Fruit fly (Drosophila melanogaster) whole organism, embryonic: ENCODE measurements around the gene CG7879.

Source experiments
- B-H2 ChIP-seq: fragments of 200-800 bp; sonication (Bioruptor generic); optimal IDR thresholded peaks from 2 replicates; lab custom pipeline; 2018; ENCODE audit warnings: missing biosample characterization, mild to moderate bottlenecking, missing genetic modification characterization
- BEAF-32 ChIP-seq: fragments of 200-800 bp; sonication (Bioruptor generic); optimal IDR thresholded peaks from 3 replicates; lab custom pipeline; 2017; ENCODE audit warnings: missing biosample characterization, missing genetic modification characterization, mild to moderate bottlenecking, moderate library complexity, missing genetic modification reagents
- BtbVII ChIP-seq: fragments of 200-800 bp; sonication (Bioruptor generic); optimal IDR thresholded peaks from 3 replicates; lab custom pipeline; 2017; ENCODE audit warnings: missing biosample characterization, mild to moderate bottlenecking, missing genetic modification characterization
- CG12236 ChIP-seq: fragments of 200-800 bp; sonication (Bioruptor generic); optimal IDR thresholded peaks from 2 replicates; lab custom pipeline; 2016; ENCODE audit warnings: missing biosample characterization, missing genetic modification characterization
- CG12391 ChIP-seq: fragments of 200-800 bp; sonication (Bioruptor generic); optimal IDR thresholded peaks from 3 replicates; lab custom pipeline; 2018; ENCODE audit warnings: missing biosample characterization, mild to moderate bottlenecking, missing genetic modification characterization, moderate library complexity
- CG13894 ChIP-seq: fragments of 200-800 bp; sonication (Bioruptor generic); optimal IDR thresholded peaks from 3 replicates; lab custom pipeline; 2018; ENCODE audit warnings: missing biosample characterization, mild to moderate bottlenecking, missing genetic modification characterization, moderate library complexity
- CG14710 ChIP-seq: fragments of 200-800 bp; sonication (Bioruptor generic); optimal IDR thresholded peaks from 3 replicates; lab custom pipeline; 2019; ENCODE audit warnings: missing biosample characterization, mild to moderate bottlenecking, missing genetic modification characterization, moderate library complexity
- CG18599 ChIP-seq: fragments of 200-800 bp; sonication (Bioruptor generic); optimal IDR thresholded peaks from 3 replicates; lab custom pipeline; 2017; ENCODE audit warnings: missing biosample characterization, missing genetic modification characterization, mild to moderate bottlenecking, moderate library complexity, missing genetic modification reagents
- CG2129 ChIP-seq: fragments of 200-800 bp; sonication (Bioruptor generic); IDR thresholded peaks from 2 replicates; pipeline ENCODE4 v1.3.6; 2022; ENCODE audit warnings: missing biosample characterization, missing genetic modification characterization; ENCODE audit not compliant: partially characterized antibody
- CG2875 ChIP-seq: fragments of 200-800 bp; sonication (Bioruptor generic); optimal IDR thresholded peaks from 2 replicates; lab custom pipeline; 2017; ENCODE audit warnings: missing biosample characterization, mild to moderate bottlenecking, missing genetic modification characterization, missing genetic modification reagents
- CG31388 ChIP-seq: fragments of 200-800 bp; sonication (Bioruptor generic); optimal IDR thresholded peaks from 2 replicates; lab custom pipeline; 2016; ENCODE audit warnings: missing biosample characterization, missing genetic modification characterization
- CG3847 ChIP-seq: fragments of 200-800 bp; sonication (Bioruptor generic); IDR thresholded peaks from 2 replicates; pipeline ENCODE4 v1.3.6; 2022; ENCODE audit warnings: missing biosample characterization, missing genetic modification characterization
- CG5245 ChIP-seq: fragments of 200-800 bp; sonication (Bioruptor generic); optimal IDR thresholded peaks from 3 replicates; lab custom pipeline; 2016; ENCODE audit warnings: missing biosample characterization, missing genetic modification characterization
- CG6254 ChIP-seq: fragments of 200-800 bp; sonication (Bioruptor generic); optimal IDR thresholded peaks from 3 replicates; lab custom pipeline; 2017; ENCODE audit warnings: mild to moderate bottlenecking, missing biosample characterization, missing genetic modification reagents, missing genetic modification characterization
- CG8388 ChIP-seq: fragments of 200-800 bp; sonication (Bioruptor generic); optimal IDR thresholded peaks from 2 replicates; lab custom pipeline; 2019; ENCODE audit warnings: missing biosample characterization, mild to moderate bottlenecking, missing genetic modification characterization, moderate library complexity
- CG9727 ChIP-seq: fragments of 200-800 bp; sonication (Bioruptor generic); optimal IDR thresholded peaks from 3 replicates; lab custom pipeline; 2017; ENCODE audit warnings: missing biosample characterization, mild to moderate bottlenecking, missing genetic modification characterization
- CG9817 ChIP-seq: fragments of 200-800 bp; sonication (Bioruptor generic); optimal IDR thresholded peaks from 2 replicates; lab custom pipeline; 2018; ENCODE audit warnings: missing biosample characterization, mild to moderate bottlenecking, missing genetic modification characterization, moderate library complexity
- Dp ChIP-seq: fragments of 200-800 bp; sonication (Bioruptor generic); optimal IDR thresholded peaks from 2 replicates; lab custom pipeline; 2018; ENCODE audit warnings: missing biosample characterization, mild to moderate bottlenecking, missing genetic modification characterization, moderate library complexity
- Dref ChIP-seq: fragments of 200-800 bp; sonication (Bioruptor generic); IDR thresholded peaks from 2 replicates; pipeline ENCODE4 v1.3.6; 2022; ENCODE audit warnings: missing biosample characterization, missing genetic modification characterization
- Fer1 ChIP-seq: fragments of 200-800 bp; sonication (Bioruptor generic); optimal IDR thresholded peaks from 2 replicates; lab custom pipeline; 2017; ENCODE audit warnings: missing biosample characterization, mild to moderate bottlenecking, missing genetic modification characterization
- HLH4C ChIP-seq: fragments of 200-800 bp; sonication (Bioruptor generic); IDR thresholded peaks from 3 replicates; pipeline ENCODE4 v1.3.6; 2022; ENCODE audit warnings: missing biosample characterization, missing genetic modification characterization; ENCODE audit not compliant: partially characterized antibody
- HmgD ChIP-seq: fragments of 200-800 bp; sonication (Bioruptor generic); optimal IDR thresholded peaks from 3 replicates; lab custom pipeline; 2016; ENCODE audit warnings: missing biosample characterization, missing genetic modification characterization
- Hr78 ChIP-seq, 2 experiments: fragments of 200-800 bp in 1 of 2; fragments of >200 bp in 1 of 2; sonication (Bioruptor generic) in 1 of 2; optimal IDR thresholded peaks; 2 replicates each; lab custom pipeline; 2017 to 2019; ENCODE audit warnings: missing biosample characterization in 2 of 2, missing genetic modification characterization in 2 of 2, mild to moderate bottlenecking in 1 of 2, moderate library complexity in 1 of 2
- Jarid2 ChIP-seq: fragments of 200-800 bp; sonication (Bioruptor generic); optimal IDR thresholded peaks from 3 replicates; lab custom pipeline; 2017; ENCODE audit warnings: mild to moderate bottlenecking, missing biosample characterization, missing genetic modification reagents, missing genetic modification characterization
- Myb ChIP-seq: fragments of 200-800 bp; sonication (Bioruptor generic); optimal IDR thresholded peaks from 2 replicates; lab custom pipeline; 2016; ENCODE audit warnings: missing biosample characterization, missing genetic modification characterization
- Oli ChIP-seq: fragments of 200-800 bp; sonication (Bioruptor generic); optimal IDR thresholded peaks from 2 replicates; lab custom pipeline; 2018; ENCODE audit warnings: missing biosample characterization, mild to moderate bottlenecking, missing genetic modification characterization, moderate library complexity
- Poxn ChIP-seq: fragments of 200-800 bp; sonication (Bioruptor generic); IDR thresholded peaks from 2 replicates; pipeline ENCODE4 v1.3.6; 2022; ENCODE audit warnings: missing biosample characterization, missing genetic modification characterization
- Sry-δ ChIP-seq: fragments of 200-800 bp; sonication (Bioruptor generic); optimal IDR thresholded peaks from 2 replicates; lab custom pipeline; 2016; ENCODE audit warnings: missing biosample characterization, missing genetic modification characterization
- abd-A ChIP-seq: fragments of 200-800 bp; sonication (Bioruptor generic); optimal IDR thresholded peaks from 3 replicates; lab custom pipeline; 2019; ENCODE audit warnings: missing biosample characterization, mild to moderate bottlenecking, missing genetic modification characterization, moderate library complexity
- al ChIP-seq: fragments of 200-800 bp; sonication (Bioruptor generic); IDR thresholded peaks from 2 replicates; pipeline ENCODE4 v1.3.6; 2022; ENCODE audit warnings: missing biosample characterization, missing genetic modification characterization
- bcd ChIP-seq: fragments of 200-800 bp; sonication (Bioruptor generic); optimal IDR thresholded peaks from 2 replicates; lab custom pipeline; 2017; ENCODE audit warnings: missing biosample characterization, mild to moderate bottlenecking, missing genetic modification characterization
- bowl ChIP-seq: fragments of 200-800 bp; sonication (Bioruptor generic); IDR thresholded peaks from 2 replicates; pipeline ENCODE4 v1.3.6; 2022; ENCODE audit warnings: missing biosample characterization, missing genetic modification characterization
- cad ChIP-seq: fragments of >200 bp; optimal IDR thresholded peaks from 2 replicates; lab custom pipeline; 2017; ENCODE audit warnings: missing biosample characterization, missing genetic modification characterization
- cg ChIP-seq: fragments of 200-800 bp; sonication (Bioruptor generic); optimal IDR thresholded peaks from 3 replicates; lab custom pipeline; 2019; ENCODE audit warnings: missing biosample characterization, mild to moderate bottlenecking, missing genetic modification characterization, moderate library complexity
- dimm ChIP-seq: fragments of 200-800 bp; sonication (Bioruptor generic); IDR thresholded peaks from 2 replicates; pipeline ENCODE4 v1.3.6; 2022; ENCODE audit warnings: missing biosample characterization, missing genetic modification characterization
- fd64A ChIP-seq: fragments of 200-800 bp; sonication (Bioruptor generic); optimal IDR thresholded peaks from 3 replicates; lab custom pipeline; 2018; ENCODE audit warnings: missing biosample characterization, mild to moderate bottlenecking, missing genetic modification characterization
- gcm ChIP-seq: fragments of 200-800 bp; sonication (Bioruptor generic); optimal IDR thresholded peaks from 2 replicates; lab custom pipeline; 2019; ENCODE audit warnings: missing biosample characterization, mild to moderate bottlenecking, missing genetic modification characterization, moderate library complexity
- gro ChIP-seq: fragments of 200-800 bp; sonication (Bioruptor generic); optimal IDR thresholded peaks from 2 replicates; lab custom pipeline; 2016; ENCODE audit warnings: missing biosample characterization, missing genetic modification characterization
- ham ChIP-seq: fragments of 200-800 bp; sonication (Bioruptor generic); IDR thresholded peaks from 2 replicates; pipeline ENCODE4 v1.3.6; 2022; ENCODE audit warnings: missing biosample characterization, missing genetic modification characterization
- klu ChIP-seq: fragments of 200-800 bp; sonication (Bioruptor generic); IDR thresholded peaks from 2 replicates; pipeline ENCODE4 v1.3.6; 2022; ENCODE audit warnings: missing biosample characterization, missing genetic modification characterization
- kni ChIP-seq: fragments of 200-800 bp; sonication (Bioruptor generic); optimal IDR thresholded peaks from 3 replicates; lab custom pipeline; 2017; ENCODE audit warnings: mild to moderate bottlenecking, missing biosample characterization, missing genetic modification reagents, missing genetic modification characterization
- nau ChIP-seq: fragments of 200-800 bp; sonication (Bioruptor generic); optimal IDR thresholded peaks from 3 replicates; lab custom pipeline; 2017; ENCODE audit warnings: missing biosample characterization, mild to moderate bottlenecking, missing genetic modification characterization, missing genetic modification reagents
- nerfin-1 ChIP-seq: fragments of 200-800 bp; sonication (Bioruptor generic); optimal IDR thresholded peaks from 3 replicates; lab custom pipeline; 2019; ENCODE audit warnings: missing biosample characterization, mild to moderate bottlenecking, missing genetic modification characterization, moderate library complexity
- pfk ChIP-seq: fragments of 200-800 bp; sonication (Bioruptor generic); optimal IDR thresholded peaks from 2 replicates; lab custom pipeline; 2018; ENCODE audit warnings: missing biosample characterization, mild to moderate bottlenecking, missing genetic modification characterization, moderate library complexity
- sc ChIP-seq, 3 experiments: fragments of >200 bp in 2 of 3; fragments of 200-800 bp in 1 of 3; sonication (Bioruptor generic) in 1 of 3; optimal IDR thresholded peaks; 2 replicates in 2 of 3; 3 replicates in 1 of 3; lab custom pipeline; 2017; ENCODE audit warnings: mild to moderate bottlenecking in 1 of 3, missing biosample characterization in 1 of 3, missing genetic modification characterization in 1 of 3, missing genetic modification reagents in 1 of 3
- seq ChIP-seq: fragments of 200-800 bp; sonication (Bioruptor generic); IDR thresholded peaks from 2 replicates; pipeline ENCODE4 v1.3.6; 2022; ENCODE audit warnings: missing biosample characterization, missing genetic modification characterization
- so ChIP-seq: fragments of 200-800 bp; sonication (Bioruptor generic); IDR thresholded peaks from 3 replicates; pipeline ENCODE4 v1.3.6; 2022; ENCODE audit warnings: missing biosample characterization, missing genetic modification characterization
- vnd ChIP-seq: fragments of 200-800 bp; sonication (Bioruptor generic); IDR thresholded peaks from 3 replicates; pipeline ENCODE4 v1.3.6; 2022; ENCODE audit warnings: missing biosample characterization, missing genetic modification characterization; ENCODE audit not compliant: partially characterized antibody

The CG7879 gene

dm6 chr3L:1579169-1579853 is 10.9 kb upstream of the CG7879 start:
- TF ChIP-seq seq (GFP tag; lab: Robert Waterston, UW) (peak; percentile 7; the same call in 1 of the 2 replicates), bcd (GFP tag; lab: Kevin White, UChicago) (peak; percentile 61), B-H2 (GFP tag; lab: Kevin White, UChicago) (no peak), Fer1 (GFP tag; lab: Kevin White, UChicago) (peak; percentile 78), CG8388 (GFP tag; lab: Kevin White, UChicago) (peak; percentile 76), nerfin-1 (tag; lab: Kevin White, UChicago) (peak; percentile 76), dimm (GFP tag; lab: Robert Waterston, UW) (no peak), Myb (GFP tag; lab: Kevin White, UChicago) (peak; percentile 39), CG5245 (GFP tag; lab: Kevin White, UChicago) (no peak), cad (GFP tag; lab: Kevin White, UChicago) (no peak), sc (optimal IDR thresholded peaks at IDR 0.05; lab: Kevin White, UChicago) (no peak), sc (GFP tag; optimal IDR thresholded peaks at IDR 0.05; lab: Kevin White, UChicago) (peak; percentile 77), BEAF-32 (no peak), klu (GFP tag; lab: Robert Waterston, UW) (peak; percentile 13; the same call in 1 of the 2 replicates), Dref (GFP tag; lab: Robert Waterston, UW) (no peak), Hr78 (GFP tag; optimal IDR thresholded peaks at IDR 0.05; lab: Kevin White, UChicago) (peak in 1 of 2 experiments; percentile 96), CG9817 (tag; lab: Kevin White, UChicago) (peak; percentile 34), gro (GFP tag; lab: Kevin White, UChicago) (no peak), so (GFP tag; lab: Robert Waterston, UW) (0 out of 3 replicates have a peak, but pooled peaks have one; percentile 49), bowl (GFP tag; lab: Robert Waterston, UW) (no peak), vnd (no peak), BtbVII (GFP tag; lab: Kevin White, UChicago) (peak; percentile 53), gcm (GFP tag; lab: Kevin White, UChicago) (peak; percentile 69), ham (GFP tag; lab: Robert Waterston, UW) (no peak), fd64A (GFP tag; lab: Kevin White, UChicago) (peak; percentile 93), CG12236 (GFP tag; lab: Kevin White, UChicago) (peak; percentile 48), HmgD (GFP tag; lab: Kevin White, UChicago) (no peak), nau (GFP tag; lab: Kevin White, UChicago) (peak; percentile 86), CG3847 (no peak), CG9727 (GFP tag; lab: Kevin White, UChicago) (peak; percentile 85), CG6254 (GFP tag; lab: Kevin White, UChicago) (peak; percentile 73), Sry-δ (GFP tag; lab: Kevin White, UChicago) (peak; percentile 7), pfk (peak; percentile 48), kni (peak; percentile 97), Jarid2 (peak; percentile 46), CG14710 (tag; lab: Kevin White, UChicago) (peak; percentile 79), Poxn (GFP tag; lab: Robert Waterston, UW) (no peak), Oli (tag; lab: Kevin White, UChicago) (peak; percentile 64), CG31388 (GFP tag; lab: Kevin White, UChicago) (no peak), HLH4C (GFP tag; lab: Robert Waterston, UW) (no peak), CG18599 (GFP tag; lab: Kevin White, UChicago) (peak; percentile 72), Dp (GFP tag; lab: Kevin White, UChicago) (no peak), cg (peak; percentile 73), CG2129 (GFP tag; lab: Robert Waterston, UW) (no peak), al (no peak), CG2875 (peak; percentile 88), abd-A (tag; lab: Kevin White, UChicago) (peak; percentile 79), CG13894 (no peak), CG12391 (tag; lab: Kevin White, UChicago) (peak; percentile 64)
